Fruit fly (Drosophila melanogaster): ENCODE measurements around the gene CG43739.

Gene CG43739

DNA sequence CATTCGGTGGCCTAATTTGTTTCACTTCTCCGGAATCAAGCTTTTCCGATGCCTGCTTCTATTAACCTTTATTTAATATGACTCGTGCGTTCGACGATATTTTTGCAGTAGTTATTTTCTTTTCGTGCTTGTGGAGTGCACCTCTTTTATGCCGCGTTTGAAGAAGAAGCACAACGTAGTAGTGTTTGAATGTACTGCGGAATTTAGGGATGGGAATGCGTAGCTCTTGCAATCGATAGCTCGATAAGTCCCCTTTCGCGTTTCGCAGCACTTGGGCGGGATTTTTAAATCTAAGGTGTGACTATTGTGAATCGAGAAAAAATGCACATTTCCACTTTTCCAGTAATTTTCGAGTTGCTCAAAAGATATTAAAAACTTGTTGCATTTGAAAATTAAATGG, at the start of gene CG43739, which contains the start of gene sky (continued):
- TF ChIP-seq CG12299 (tag; optimal IDR thresholded peaks at IDR 0.05) (no peak), ttk (GFP tag; IDR thresholded peaks at IDR 0.05) (0 out of 2 replicates have a peak, but pooled peaks have one; percentile 18), knrl (GFP tag; IDR thresholded peaks at IDR 0.05; ENCODE audit: partially characterized antibody) (peak; percentile 84), CG30403 (GFP tag; optimal IDR thresholded peaks at IDR 0.05) (peak; percentile 28), CG8089 (GFP tag; optimal IDR thresholded peaks at IDR 0.05) (no peak), so (GFP tag; IDR thresholded peaks at IDR 0.05) (no peak), CG13287 (GFP tag; IDR thresholded peaks at IDR 0.05; ENCODE audit: partially characterized antibody) (peak; percentile 88), schlank (tag; optimal IDR thresholded peaks at IDR 0.05) (no peak), CG4328 (GFP tag; optimal IDR thresholded peaks at IDR 0.05) (peak; percentile 4), Awh (GFP tag; IDR thresholded peaks at IDR 0.05) (no peak), CG9876 (GFP tag; optimal IDR thresholded peaks at IDR 0.05) (no peak), Opbp (GFP tag; IDR thresholded peaks at IDR 0.05; ENCODE audit: partially characterized antibody) (peak; percentile 85), HLHmδ (GFP tag; optimal IDR thresholded peaks at IDR 0.05) (no peak), Spps (tag; optimal IDR thresholded peaks at IDR 0.05) (no peak), nerfin-2 (GFP tag; IDR thresholded peaks at IDR 0.05; ENCODE audit: partially characterized antibody) (peak; percentile 72), CG42726 (GFP tag; IDR thresholded peaks at IDR 0.05; ENCODE audit: partially characterized antibody) (peak; percentile 90), D19A (tag; optimal IDR thresholded peaks at IDR 0.05) (no peak), CG17802 (tag; optimal IDR thresholded peaks at IDR 0.05) (no peak), sna (GFP tag; IDR thresholded peaks at IDR 0.05; ENCODE audit: partially characterized antibody) (peak; percentile 73), Usf (GFP tag; optimal IDR thresholded peaks at IDR 0.05) (no peak), CG17829 (tag; optimal IDR thresholded peaks at IDR 0.05) (peak; percentile 36), CG31441 (GFP tag; IDR thresholded peaks at IDR 0.05) (no peak), pfk (GFP tag; optimal IDR thresholded peaks at IDR 0.05) (no peak), fd96Cb (tag; optimal IDR thresholded peaks at IDR 0.05) (no peak), CG8944 (GFP tag; optimal IDR thresholded peaks at IDR 0.05) (no peak), inv (GFP tag; IDR thresholded peaks at IDR 0.05; ENCODE audit: partially characterized antibody) (peak; percentile 77), mam (GFP tag; optimal IDR thresholded peaks at IDR 0.05) (peak; percentile 63), Sin3A (optimal IDR thresholded peaks at IDR 0.05) (peak; percentile 70), CG4820 (GFP tag; optimal IDR thresholded peaks at IDR 0.05) (peak; percentile 7), hbn (GFP tag; IDR thresholded peaks at IDR 0.05; ENCODE audit: partially characterized antibody) (peak; percentile 90), CG15269 (tag; optimal IDR thresholded peaks at IDR 0.05) (no peak), cas (GFP tag; IDR thresholded peaks at IDR 0.05) (no peak), trh (GFP tag; optimal IDR thresholded peaks at IDR 0.05) (no peak), Lpt (GFP tag; optimal IDR thresholded peaks at IDR 0.05) (no peak), maf-S (GFP tag; optimal IDR thresholded peaks at IDR 0.05) (peak; percentile 37), corto (GFP tag; optimal IDR thresholded peaks at IDR 0.05) (no peak), CG8290 (GFP tag; optimal IDR thresholded peaks at IDR 0.05) (peak; percentile 37), CG8290 (tag; optimal IDR thresholded peaks at IDR 0.05) (peak in 1 of 2 experiments; percentile 66), HLH4C (GFP tag; IDR thresholded peaks at IDR 0.05; ENCODE audit: partially characterized antibody) (peak; percentile 77), nerfin-1 (tag; optimal IDR thresholded peaks at IDR 0.05) (peak; percentile 91), CG10565 (GFP tag; optimal IDR thresholded peaks at IDR 0.05) (no peak), Hsf (GFP tag; optimal IDR thresholded peaks at IDR 0.05) (peak; percentile 0), jigr1 (GFP tag; IDR thresholded peaks at IDR 0.05) (no peak), Ptx1 (GFP tag; IDR thresholded peaks at IDR 0.05) (no peak), HLH54F (GFP tag; optimal IDR thresholded peaks at IDR 0.05) (peak; percentile 50), Hand (GFP tag; optimal IDR thresholded peaks at IDR 0.05) (no peak), CG32772 (GFP tag; IDR thresholded peaks at IDR 0.05) (0 out of 2 replicates have a peak, but pooled peaks have one; percentile 16), chm (GFP tag; IDR thresholded peaks at IDR 0.05) (peak; percentile 32; the same call in 1 of the 2 replicates), pita (GFP tag; optimal IDR thresholded peaks at IDR 0.05) (no peak), br (optimal IDR thresholded peaks at IDR 0.05) (no peak), sqz (GFP tag; optimal IDR thresholded peaks at IDR 0.05) (no peak)
